Worm (Caenorhabditis elegans) whole organism, late embryonic: ENCODE results near the gene T04F3.3.

Experiments
- C38D4.7 ChIP-seq: fragments of 200-800 bp; sonication (Bioruptor generic); optimal IDR thresholded peaks from 2 replicates; lab custom pipeline; 2018; ENCODE audit warnings: mild to moderate bottlenecking, missing genetic modification characterization, moderate library complexity, missing compliant biosample characterization
- ceh-22 ChIP-seq: sonication (generic microtip); optimal IDR thresholded peaks from 2 replicates; lab custom pipeline; 2017; ENCODE audit warnings: missing biosample characterization, missing genetic modification characterization
- ceh-30 ChIP-seq: fragments of 150-350 bp; optimal IDR thresholded peaks from 2 replicates; lab custom pipeline; 2014; ENCODE audit warnings: missing biosample characterization, missing genetic modification characterization
- ceh-31 ChIP-seq: sonication (generic microtip); optimal IDR thresholded peaks from 2 replicates; lab custom pipeline; 2016; ENCODE audit warnings: missing genetic modification characterization, missing compliant biosample characterization
- ceh-34 ChIP-seq: sonication (generic microtip); optimal IDR thresholded peaks from 2 replicates; lab custom pipeline; 2016; ENCODE audit warnings: mild to moderate bottlenecking, missing genetic modification characterization, missing compliant biosample characterization
- npax-4 ChIP-seq: sonication (generic microtip); optimal IDR thresholded peaks from 2 replicates; lab custom pipeline; 2016; ENCODE audit warnings: missing genetic modification characterization, missing compliant biosample characterization
- pag-3 ChIP-seq: sonication (generic microtip); optimal IDR thresholded peaks from 2 replicates; lab custom pipeline; 2016; ENCODE audit warnings: missing compliant biosample characterization, missing genetic modification characterization, borderline replicate concordance
- pha-2 ChIP-seq: sonication (generic microtip); optimal IDR thresholded peaks from 2 replicates; lab custom pipeline; 2017; ENCODE audit warnings: mild to moderate bottlenecking, missing genetic modification characterization, missing compliant biosample characterization
- pha-4 ChIP-seq: fragments of 150-350 bp; optimal IDR thresholded peaks from 2 replicates; lab custom pipeline; 2018; ENCODE audit warnings: missing biosample characterization, missing genetic modification reagents, missing genetic modification characterization

ce11 chrV:11799252-11799822, 40.6 kb downstream of the T04F3.3 start:
- TF ChIP-seq C38D4.7 (GFP tag; lab: Kevin White, UChicago) (no peak), pag-3 (tag; lab: Kevin White, UChicago) (no peak), ceh-31 (tag; lab: Kevin White, UChicago) (no peak), pha-4 (tag; lab: Kevin White, UChicago) (no peak), ceh-22 (no peak), ceh-34 (no peak), pha-2 (tag; lab: Kevin White, UChicago) (no peak), ceh-30 (tag; lab: Kevin White, UChicago) (no peak), npax-4 (tag; lab: Kevin White, UChicago) (no peak)
